Fruit fly (Drosophila melanogaster) whole organism, pupa: ENCODE data around the gene ATP7.

Experiments used
- CG10348 ChIP-seq: fragments of 200-800 bp; sonication (Bioruptor generic); IDR thresholded peaks from 2 replicates; pipeline ENCODE4 v1.3.6; 2022; ENCODE audit warnings: missing biosample characterization, missing genetic modification characterization
- CG13204 ChIP-seq: fragments of 200-800 bp; sonication (Bioruptor generic); optimal IDR thresholded peaks from 2 replicates; lab custom pipeline; 2018; ENCODE audit warnings: missing biosample characterization, mild to moderate bottlenecking, missing genetic modification characterization, moderate library complexity
- D1 ChIP-seq: fragments of 200-800 bp; sonication (Bioruptor generic); optimal IDR thresholded peaks from 2 replicates; lab custom pipeline; 2018; ENCODE audit warnings: missing biosample characterization, mild to moderate bottlenecking, missing genetic modification characterization, moderate library complexity
- Pif1A ChIP-seq: fragments of 200-800 bp; sonication (Bioruptor generic); optimal IDR thresholded peaks from 3 replicates; lab custom pipeline; 2016; ENCODE audit warnings: missing biosample characterization, missing genetic modification characterization

- TF ChIP-seq Pif1A (GFP tag; lab: Kevin White, UChicago) = no peak
- TF ChIP-seq D1 (tag; lab: Kevin White, UChicago) = no peak
- TF ChIP-seq CG13204 (GFP tag; lab: Kevin White, UChicago) = no peak
- TF ChIP-seq CG10348 (GFP tag; lab: Robert Waterston, UW) = no peak
Observed at dm6 chrX:11858439-11858813, 3.6 kb downstream of the ATP7 start.
